Fruit fly (Drosophila melanogaster): ENCODE data around the gene PlexB.
A peak's percentile ranks its signal among the peaks of the same experiment; 100 is the strongest.

The PlexB gene

dm6 chr4:54633-55032 is 11.1 kb upstream of the PlexB start:
- TF ChIP-seq ranshi (GFP tag; IDR thresholded peaks at IDR 0.05), result no peak
- no peak for TF ChIP-seq Camta (GFP tag; optimal IDR thresholded peaks at IDR 0.05)
- TF ChIP-seq Neu2 (GFP tag; optimal IDR thresholded peaks at IDR 0.05; ENCODE audit: borderline replicate concordance), result no peak
- no peak for TF ChIP-seq E2f1 (GFP tag; IDR thresholded peaks at IDR 0.05)
- TF ChIP-seq Scr (GFP tag; IDR thresholded peaks at IDR 0.05; ENCODE audit: partially characterized antibody), result peak; percentile 63
- peak; percentile 4 for TF ChIP-seq CG30020 (tag; optimal IDR thresholded peaks at IDR 0.05)
- no peak for TF ChIP-seq Aef1 (GFP tag; IDR thresholded peaks at IDR 0.05)
- TF ChIP-seq CG1792 (GFP tag; optimal IDR thresholded peaks at IDR 0.05), result no peak
- no peak for TF ChIP-seq TFAM (GFP tag; optimal IDR thresholded peaks at IDR 0.05)
- TF ChIP-seq CG13424 (tag; optimal IDR thresholded peaks at IDR 0.05), result no peak
- peak; percentile 81; the same call in 2 of the 3 replicates for TF ChIP-seq CG6791 (GFP tag; IDR thresholded peaks at IDR 0.05; ENCODE audit: partially characterized antibody)
- TF ChIP-seq fu2 (GFP tag; optimal IDR thresholded peaks at IDR 0.05), result no peak
- no peak for TF ChIP-seq CG4617 (GFP tag; optimal IDR thresholded peaks at IDR 0.05; ENCODE audit: borderline replicate concordance)
- TF ChIP-seq D19B (GFP tag; optimal IDR thresholded peaks at IDR 0.05), result peak; percentile 54
- peak; percentile 0 for TF ChIP-seq CG11723 (GFP tag; optimal IDR thresholded peaks at IDR 0.05)
- TF ChIP-seq tx (GFP tag; optimal IDR thresholded peaks at IDR 0.05), result no peak
- TF ChIP-seq Dll (GFP tag; IDR thresholded peaks at IDR 0.05; ENCODE audit: partially characterized antibody), result peak; percentile 50; the same call in 2 of the 4 replicates
- no peak for TF ChIP-seq ara (GFP tag; IDR thresholded peaks at IDR 0.05)
- TF ChIP-seq CG6683 (GFP tag; optimal IDR thresholded peaks at IDR 0.05), result no peak
- peak; percentile 19; the same call in 1 of the 3 replicates for TF ChIP-seq row (GFP tag; IDR thresholded peaks at IDR 0.05)
- TF ChIP-seq wdn (GFP tag; IDR thresholded peaks at IDR 0.05), result no peak
- TF ChIP-seq CG15601 (tag; optimal IDR thresholded peaks at IDR 0.05), result no peak
- no peak for TF ChIP-seq Hey (tag; optimal IDR thresholded peaks at IDR 0.05)
- no peak for TF ChIP-seq stwl (tag; optimal IDR thresholded peaks at IDR 0.05)
- no peak for TF ChIP-seq Dip3 (GFP tag; optimal IDR thresholded peaks at IDR 0.05)
- 0 out of 2 replicates have a peak, but pooled peaks have one; percentile 18 for TF ChIP-seq CG13287 (GFP tag; IDR thresholded peaks at IDR 0.05; ENCODE audit: partially characterized antibody)
- no peak for TF ChIP-seq CG13775 (GFP tag; optimal IDR thresholded peaks at IDR 0.05)
- no peak for TF ChIP-seq Adf1 (GFP tag; IDR thresholded peaks at IDR 0.05)

dm6 chr4:53545-53944 is 10.0 kb upstream of the PlexB start:
- 0 out of 2 replicates have a peak, but pooled peaks have one; percentile 13 for TF ChIP-seq E2f2 (GFP tag; IDR thresholded peaks at IDR 0.05)
- TF ChIP-seq row (GFP tag; IDR thresholded peaks at IDR 0.05), result peak; percentile 80
- peak; percentile 78 for TF ChIP-seq D19A (tag; optimal IDR thresholded peaks at IDR 0.05)
- TF ChIP-seq Xrp1 (GFP tag; IDR thresholded peaks at IDR 0.05), result peak; percentile 11; the same call in 1 of the 2 replicates
- peak; percentile 73; the same call in 2 of the 3 replicates for TF ChIP-seq CG2199 (GFP tag; IDR thresholded peaks at IDR 0.05)

- TF ChIP-seq CG4360 (GFP tag; IDR thresholded peaks at IDR 0.05) (peak; percentile 40; the same call in 1 of the 2 replicates), Poxn (GFP tag; IDR thresholded peaks at IDR 0.05) (no peak), scrt (GFP tag; optimal IDR thresholded peaks at IDR 0.05) (no peak), CG30020 (tag; optimal IDR thresholded peaks at IDR 0.05) (peak; percentile 17), Med (GFP tag) (peak; percentile 51), ara (GFP tag; IDR thresholded peaks at IDR 0.05) (no peak), tgo (GFP tag; IDR thresholded peaks at IDR 0.05) (no peak), bsh (GFP tag; optimal IDR thresholded peaks at IDR 0.05) (no peak), lbe (GFP tag; optimal IDR thresholded peaks at IDR 0.05) (no peak), dysf (GFP tag; IDR thresholded peaks at IDR 0.05) (no peak), ems (GFP tag; optimal IDR thresholded peaks at IDR 0.05) (no peak), CG11247 (GFP tag; IDR thresholded peaks at IDR 0.05) (no peak), CG8388 (GFP tag; optimal IDR thresholded peaks at IDR 0.05) (no peak), nom (GFP tag; optimal IDR thresholded peaks at IDR 0.05) (no peak), HLH4C (GFP tag; IDR thresholded peaks at IDR 0.05; ENCODE audit: partially characterized antibody) (0 out of 3 replicates have a peak, but pooled peaks have one; percentile 18), rib (GFP tag; IDR thresholded peaks at IDR 0.05) (no peak), CG11723 (GFP tag; optimal IDR thresholded peaks at IDR 0.05) (peak; percentile 58), D19A (tag; optimal IDR thresholded peaks at IDR 0.05) (peak; percentile 69), Trl (optimal IDR thresholded peaks at IDR 0.05) (peak in 1 of 2 experiments; percentile 8), Trl (GFP tag; optimal IDR thresholded peaks at IDR 0.05) (no peak), row (GFP tag; IDR thresholded peaks at IDR 0.05) (peak; percentile 35; the same call in 2 of the 3 replicates)
These were observed 3.5 kb upstream of the PlexB start for dm6 chr4:46942-47527.
